Fruit fly (Drosophila melanogaster): ENCODE measurements around the gene Vps16B.

Vps16B gene

DNA sequence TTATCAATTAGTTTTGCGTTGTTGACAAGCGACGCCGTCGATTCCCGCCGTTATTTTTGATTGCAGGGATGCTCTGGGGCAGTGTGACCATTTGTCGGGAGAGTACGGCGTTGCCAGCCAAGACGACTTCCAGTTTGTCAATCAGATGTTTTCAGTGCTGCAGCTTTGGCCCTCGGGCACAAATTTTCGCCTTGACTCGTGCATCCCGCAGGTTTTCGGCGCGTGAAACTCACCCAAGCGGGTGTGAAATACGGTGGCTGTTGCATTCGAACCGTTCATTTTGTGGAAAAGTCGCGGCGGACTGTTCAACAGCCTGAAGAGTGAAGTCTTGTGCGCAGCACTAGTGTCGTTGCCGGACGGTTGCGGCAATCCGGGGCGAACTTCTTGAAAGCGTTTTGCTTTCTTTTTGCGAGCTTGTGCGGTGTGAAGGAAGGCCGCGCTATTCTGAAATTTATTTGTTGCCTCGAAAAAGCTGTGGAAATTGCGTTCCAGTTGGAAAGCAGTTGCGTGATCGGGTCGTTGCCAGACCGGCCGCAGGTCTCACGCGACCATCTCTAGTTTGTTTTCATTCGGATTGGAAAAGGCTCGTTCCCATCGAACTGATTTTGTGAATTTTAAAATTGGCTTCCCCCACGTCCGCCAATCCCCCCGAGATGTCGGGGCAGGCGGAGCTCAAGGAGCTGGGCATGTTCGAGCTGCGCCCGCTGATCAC lies 9.4 kb downstream of the Vps16B start, which contains the start of the genes ca and ncd (continued):
- no peak for TF ChIP-seq lmd (GFP tag; IDR thresholded peaks at IDR 0.05)
- TF ChIP-seq Lpt (GFP tag; optimal IDR thresholded peaks at IDR 0.05) = no peak
- no peak for TF ChIP-seq so (GFP tag; IDR thresholded peaks at IDR 0.05)
- TF ChIP-seq ERR (GFP tag; optimal IDR thresholded peaks at IDR 0.05) = no peak
- peak; percentile 8; the same call in 1 of the 2 replicates for TF ChIP-seq E2f1 (GFP tag; IDR thresholded peaks at IDR 0.05)
- TF ChIP-seq wor (GFP tag; IDR thresholded peaks at IDR 0.05) = no peak
- peak; percentile 34; the same call in 1 of the 3 replicates for TF ChIP-seq vnd (GFP tag; IDR thresholded peaks at IDR 0.05; ENCODE audit: partially characterized antibody)
- TF ChIP-seq CG12942 (GFP tag; optimal IDR thresholded peaks at IDR 0.05) = no peak
- no peak for TF ChIP-seq Hsf (GFP tag; optimal IDR thresholded peaks at IDR 0.05)
- no peak for TF ChIP-seq aop (GFP tag; IDR thresholded peaks at IDR 0.05)
- no peak for TF ChIP-seq bigmax (GFP tag; optimal IDR thresholded peaks at IDR 0.05)
- TF ChIP-seq CTCF (GFP tag; optimal IDR thresholded peaks at IDR 0.05) = no peak
- no peak for TF ChIP-seq salm (tag; optimal IDR thresholded peaks at IDR 0.05)
- no peak for TF ChIP-seq CG4360 (GFP tag; IDR thresholded peaks at IDR 0.05)
- no peak for TF ChIP-seq CG8944 (GFP tag; optimal IDR thresholded peaks at IDR 0.05)
- no peak for TF ChIP-seq mld (GFP tag; IDR thresholded peaks at IDR 0.05; ENCODE audit: partially characterized antibody)
- TF ChIP-seq oc (tag; optimal IDR thresholded peaks at IDR 0.05) = no peak
- TF ChIP-seq H15 (GFP tag; IDR thresholded peaks at IDR 0.05) = no peak
- no peak for TF ChIP-seq CG9817 (tag; optimal IDR thresholded peaks at IDR 0.05)
- TF ChIP-seq emc (GFP tag; optimal IDR thresholded peaks at IDR 0.05) = no peak
- no peak for TF ChIP-seq pnt (GFP tag; optimal IDR thresholded peaks at IDR 0.05)
- no peak for TF ChIP-seq CG17385 (GFP tag; optimal IDR thresholded peaks at IDR 0.05)
- TF ChIP-seq CG7839 (tag; optimal IDR thresholded peaks at IDR 0.05) = no peak
- TF ChIP-seq lov (optimal IDR thresholded peaks at IDR 0.05) = no peak
- no peak for TF ChIP-seq lov (GFP tag; IDR thresholded peaks at IDR 0.05)
- TF ChIP-seq CG5245 (GFP tag; optimal IDR thresholded peaks at IDR 0.05) = no peak
- TF ChIP-seq wdn (GFP tag; IDR thresholded peaks at IDR 0.05) = no peak
- TF ChIP-seq CG6654 (GFP tag; optimal IDR thresholded peaks at IDR 0.05) = no peak
- TF ChIP-seq CG15073 (GFP tag; optimal IDR thresholded peaks at IDR 0.05) = no peak
- TF ChIP-seq Fer2 (tag; optimal IDR thresholded peaks at IDR 0.05) = no peak
- TF ChIP-seq inv (GFP tag; IDR thresholded peaks at IDR 0.05; ENCODE audit: partially characterized antibody) = peak; percentile 70
- TF ChIP-seq ind (GFP tag; optimal IDR thresholded peaks at IDR 0.05) = no peak
- no peak for TF ChIP-seq CG12769 (tag; optimal IDR thresholded peaks at IDR 0.05)
- no peak for TF ChIP-seq CG18619 (GFP tag; optimal IDR thresholded peaks at IDR 0.05)
- TF ChIP-seq sob (GFP tag; IDR thresholded peaks at IDR 0.05) = no peak
- TF ChIP-seq CG3726 (GFP tag; IDR thresholded peaks at IDR 0.05) = no peak
- no peak for TF ChIP-seq CG12391 (tag; optimal IDR thresholded peaks at IDR 0.05)
- TF ChIP-seq CG7786 (GFP tag; optimal IDR thresholded peaks at IDR 0.05) = no peak
- no peak for TF ChIP-seq CG6272 (GFP tag; IDR thresholded peaks at IDR 0.05)
- no peak for TF ChIP-seq ac (GFP tag; optimal IDR thresholded peaks at IDR 0.05)
- peak; percentile 29; the same call in 1 of the 2 replicates for TF ChIP-seq tna (GFP tag; IDR thresholded peaks at IDR 0.05; ENCODE audit: partially characterized antibody)
- TF ChIP-seq sna (GFP tag; IDR thresholded peaks at IDR 0.05; ENCODE audit: partially characterized antibody) = no peak
- no peak for TF ChIP-seq dimm (GFP tag; IDR thresholded peaks at IDR 0.05)
- TF ChIP-seq Dref (GFP tag; IDR thresholded peaks at IDR 0.05) = peak; percentile 49
- TF ChIP-seq CrebB (tag; optimal IDR thresholded peaks at IDR 0.05) = no peak
- TF ChIP-seq Spps (tag; optimal IDR thresholded peaks at IDR 0.05) = no peak
- TF ChIP-seq jigr1 (GFP tag; IDR thresholded peaks at IDR 0.05) = no peak
- peak; percentile 80 for TF ChIP-seq amos (GFP tag; IDR thresholded peaks at IDR 0.05; ENCODE audit: partially characterized antibody)
- TF ChIP-seq HLH54F (GFP tag; optimal IDR thresholded peaks at IDR 0.05) = no peak
- no peak for TF ChIP-seq Six4 (GFP tag; optimal IDR thresholded peaks at IDR 0.05)
- no peak for TF ChIP-seq Dbx (GFP tag; IDR thresholded peaks at IDR 0.05)
- no peak for TF ChIP-seq CG33557 (GFP tag; optimal IDR thresholded peaks at IDR 0.05)

Data from whole organism, embryonic.